Worm (Caenorhabditis elegans): Measurements from ENCODE around the gene Y54G2A.52.

- TF ChIP-seq ama-1 (optimal IDR thresholded peaks at IDR 0.05) (no peak), dmd-4 (tag; optimal IDR thresholded peaks at IDR 0.05; ENCODE audit: borderline replicate concordance) (no peak), hlh-30 (tag; optimal IDR thresholded peaks at IDR 0.05; ENCODE audit: insufficient read depth) (peak; percentile 69), fkh-10 (GFP tag; optimal IDR thresholded peaks at IDR 0.05) (no peak), ceh-24 (tag; optimal IDR thresholded peaks at IDR 0.05) (no peak), pha-2 (tag; optimal IDR thresholded peaks at IDR 0.05) (no peak), nfya-1 (tag; optimal IDR thresholded peaks at IDR 0.05) (no peak), elt-2 (tag; optimal IDR thresholded peaks at IDR 0.05) (no peak), rnt-1 (tag; optimal IDR thresholded peaks at IDR 0.05) (no peak), F13H6.1 (tag; optimal IDR thresholded peaks at IDR 0.05) (no peak), ceh-2 (tag; optimal IDR thresholded peaks at IDR 0.05) (no peak), tbx-2 (tag; optimal IDR thresholded peaks at IDR 0.05) (no peak)
Measured at ce11 chrIV:2773382-2773979, 25.0 kb downstream of the Y54G2A.52 start.

Measured in whole organism, late embryonic.